Worm (Caenorhabditis elegans) whole organism, young adult: ENCODE measurements around the gene hecw-1.

Source experiments
- B0035.1 ChIP-seq: sonication (generic microtip); optimal IDR thresholded peaks from 2 replicates; lab custom pipeline; 2016; ENCODE audit warnings: missing genetic modification characterization, mild to moderate bottlenecking, missing compliant biosample characterization, missing genotype, missing genetic modification reagents
- B0336.3 ChIP-seq: fragments of 200-800 bp; sonication (Bioruptor generic); IDR thresholded peaks from 2 replicates; pipeline ENCODE4 v1.3.6; 2022; ENCODE audit warnings: missing genetic modification characterization, missing compliant biosample characterization
- D2030.7 ChIP-seq: fragments of 200-800 bp; sonication (Bioruptor generic); IDR thresholded peaks from 2 replicates; pipeline ENCODE4 v1.3.6; 2022; ENCODE audit warnings: missing genetic modification reagents, missing genetic modification characterization, missing compliant biosample characterization
- F23B12.7 ChIP-seq: sonication (generic microtip); optimal IDR thresholded peaks from 2 replicates; lab custom pipeline; 2017; ENCODE audit warnings: missing genetic modification characterization, mild to moderate bottlenecking, missing compliant biosample characterization, antibody characterized with exemption, moderate library complexity; ENCODE audit not compliant: insufficient read depth
- F33H1.4 ChIP-seq: fragments of 200-800 bp; sonication (Bioruptor generic); IDR thresholded peaks from 2 replicates; pipeline ENCODE4 v1.3.6; 2022; ENCODE audit warnings: missing genetic modification reagents, missing genetic modification characterization, missing compliant biosample characterization
- F49E8.2 ChIP-seq: sonication (generic microtip); optimal IDR thresholded peaks from 3 replicates; lab custom pipeline; 2017; ENCODE audit warnings: missing genetic modification characterization, mild to moderate bottlenecking, missing compliant biosample characterization, antibody characterized with exemption, moderate library complexity; ENCODE audit not compliant: insufficient read depth
- F57A8.1 ChIP-seq: fragments of 200-800 bp; sonication (Bioruptor generic); optimal IDR thresholded peaks from 2 replicates; lab custom pipeline; 2018; ENCODE audit warnings: mild to moderate bottlenecking, missing genetic modification characterization, moderate library complexity, missing compliant biosample characterization
- Y53F4B.3 ChIP-seq: fragments of 200-800 bp; sonication (Bioruptor generic); IDR thresholded peaks from 2 replicates; pipeline ENCODE4 v1.3.6; 2022; ENCODE audit warnings: missing genetic modification reagents, missing genetic modification characterization, missing compliant biosample characterization
- Y95B8A.8 ChIP-seq: fragments of 200-800 bp; sonication (Bioruptor generic); IDR thresholded peaks from 2 replicates; pipeline ENCODE4 v1.3.6; 2022; ENCODE audit warnings: missing genetic modification reagents, missing genetic modification characterization, missing compliant biosample characterization
- ama-1 ChIP-seq, 3 experiments: fragments of 150-350 bp in 1 of 3; sonication (generic microtip) in 2 of 3; optimal IDR thresholded peaks; 2 replicates each; lab custom pipeline; 2014 to 2018; ENCODE audit warnings: missing biosample characterization in 2 of 3, missing genetic modification characterization in 2 of 3, missing genetic modification reagents in 2 of 3
- aptf-2 ChIP-seq: fragments of 200-800 bp; sonication (Bioruptor generic); conservative IDR thresholded peaks from 2 replicates; pipeline ENCODE4 v1.3.6; 2022; ENCODE audit warnings: missing genetic modification reagents, missing genetic modification characterization, missing compliant biosample characterization
- atf-7 ChIP-seq: sonication (generic microtip); optimal IDR thresholded peaks from 2 replicates; lab custom pipeline; 2017; ENCODE audit warnings: mild to moderate bottlenecking, missing genetic modification characterization, missing compliant biosample characterization
- attf-6 ChIP-seq: fragments of 200-800 bp; sonication (Bioruptor generic); IDR thresholded peaks from 2 replicates; pipeline ENCODE4 v1.3.6; 2022; ENCODE audit warnings: missing genetic modification reagents, missing genetic modification characterization, missing compliant biosample characterization
- ceh-40 ChIP-seq: fragments of 200-800 bp; sonication (Bioruptor generic); IDR thresholded peaks from 2 replicates; pipeline ENCODE4 v1.3.6; 2022; ENCODE audit warnings: missing genetic modification characterization, missing compliant biosample characterization
- dpl-1 ChIP-seq: fragments of 150-350 bp; optimal IDR thresholded peaks from 2 replicates; lab custom pipeline; 2014; ENCODE audit warnings: missing biosample characterization, missing genetic modification reagents, missing genetic modification characterization
- efl-1 ChIP-seq: fragments of 150-350 bp; optimal IDR thresholded peaks from 2 replicates; lab custom pipeline; 2014; ENCODE audit warnings: missing biosample characterization, missing genetic modification reagents, missing genetic modification characterization
- egl-18 ChIP-seq: fragments of 200-800 bp; sonication (Bioruptor generic); IDR thresholded peaks from 2 replicates; pipeline ENCODE4 v1.3.6; 2022; ENCODE audit warnings: missing genetic modification reagents, missing genetic modification characterization, missing compliant biosample characterization
- egrh-3 ChIP-seq: fragments of 200-800 bp; sonication (Bioruptor generic); IDR thresholded peaks from 2 replicates; pipeline ENCODE4 v1.3.6; 2022; ENCODE audit warnings: missing genetic modification reagents, missing genetic modification characterization, missing compliant biosample characterization
- ets-4 ChIP-seq: fragments of 200-800 bp; sonication (Bioruptor generic); optimal IDR thresholded peaks from 2 replicates; lab custom pipeline; 2018; ENCODE audit warnings: mild to moderate bottlenecking, missing genetic modification characterization, missing compliant biosample characterization
- hmg-20 ChIP-seq: fragments of 200-800 bp; sonication (Bioruptor generic); IDR thresholded peaks from 2 replicates; pipeline ENCODE4 v1.3.6; 2022; ENCODE audit warnings: missing genetic modification reagents, missing genetic modification characterization, missing compliant biosample characterization
- hrde-1 ChIP-seq: sonication (generic microtip); optimal IDR thresholded peaks from 2 replicates; lab custom pipeline; 2016; ENCODE audit warnings: missing genetic modification characterization, mild to moderate bottlenecking, missing compliant biosample characterization, moderate library complexity, missing genotype, missing genetic modification reagents, borderline replicate concordance
- let-526 ChIP-seq: fragments of 200-800 bp; sonication (Bioruptor generic); IDR thresholded peaks from 2 replicates; pipeline ENCODE4 v1.3.6; 2022; ENCODE audit warnings: missing genetic modification reagents, missing genetic modification characterization, missing compliant biosample characterization
- lin-35 ChIP-seq, 3 experiments: fragments of 150-350 bp in 2 of 3; sonication (generic microtip) in 1 of 3; optimal IDR thresholded peaks; 2 replicates each; lab custom pipeline; 2014 to 2018; ENCODE audit warnings: missing biosample characterization in 3 of 3, missing genetic modification characterization in 3 of 3, missing genetic modification reagents in 3 of 3
- lin-54 ChIP-seq: fragments of 200-800 bp; sonication (Bioruptor generic); optimal IDR thresholded peaks from 2 replicates; lab custom pipeline; 2018; ENCODE audit warnings: mild to moderate bottlenecking, missing genetic modification characterization, missing compliant biosample characterization
- lir-1 ChIP-seq: fragments of 200-800 bp; sonication (Bioruptor generic); conservative IDR thresholded peaks from 2 replicates; pipeline ENCODE4 v1.3.6; 2022; ENCODE audit warnings: missing genetic modification reagents, missing genetic modification characterization, missing compliant biosample characterization
- lsl-1 ChIP-seq: fragments of 200-800 bp; sonication (Bioruptor generic); optimal IDR thresholded peaks from 2 replicates; lab custom pipeline; 2018; ENCODE audit warnings: mild to moderate bottlenecking, missing genetic modification characterization, moderate library complexity, missing compliant biosample characterization
- madf-3 ChIP-seq: fragments of 200-800 bp; sonication (Bioruptor generic); IDR thresholded peaks from 2 replicates; pipeline ENCODE4 v1.3.6; 2022; ENCODE audit warnings: missing genetic modification reagents, missing genetic modification characterization, missing compliant biosample characterization
- madf-6 ChIP-seq: fragments of 200-800 bp; sonication (Bioruptor generic); IDR thresholded peaks from 2 replicates; pipeline ENCODE4 v1.3.6; 2022; ENCODE audit warnings: missing genetic modification reagents, missing genetic modification characterization, missing compliant biosample characterization
- mcd-1 ChIP-seq: fragments of 200-800 bp; sonication (Bioruptor generic); IDR thresholded peaks from 2 replicates; pipeline ENCODE4 v1.3.6; 2022; ENCODE audit warnings: missing genetic modification reagents, missing genetic modification characterization, missing compliant biosample characterization
- mel-28 ChIP-seq: sonication (generic microtip); optimal IDR thresholded peaks from 2 replicates; lab custom pipeline; 2016; ENCODE audit warnings: borderline replicate concordance, mild to moderate bottlenecking, missing genetic modification characterization, missing compliant biosample characterization
- mes-4 ChIP-seq: sonication (generic microtip); optimal IDR thresholded peaks from 2 replicates; lab custom pipeline; 2016; ENCODE audit warnings: missing genotype, missing genetic modification characterization, missing compliant biosample characterization
- nhr-120 ChIP-seq: fragments of 200-800 bp; sonication (Bioruptor generic); IDR thresholded peaks from 2 replicates; pipeline ENCODE4 v1.3.6; 2022; ENCODE audit warnings: missing genetic modification characterization, missing compliant biosample characterization
- nhr-27 ChIP-seq: fragments of 200-800 bp; sonication (Bioruptor generic); optimal IDR thresholded peaks from 2 replicates; lab custom pipeline; 2018; ENCODE audit warnings: mild to moderate bottlenecking, missing genetic modification characterization, moderate library complexity, missing compliant biosample characterization
- pha-4 ChIP-seq: fragments of 150-350 bp; sonication (generic microtip); optimal IDR thresholded peaks from 2 replicates; lab custom pipeline; 2014; ENCODE audit warnings: missing biosample characterization, missing genetic modification reagents, missing genetic modification characterization
- repo-1 ChIP-seq: sonication (generic microtip); optimal IDR thresholded peaks from 2 replicates; lab custom pipeline; 2017; ENCODE audit warnings: mild to moderate bottlenecking, missing genetic modification characterization, missing compliant biosample characterization
- sea-2 ChIP-seq: fragments of 200-800 bp; sonication (Bioruptor generic); IDR thresholded peaks from 2 replicates; pipeline ENCODE4 v1.3.6; 2022; ENCODE audit warnings: missing genetic modification characterization, missing compliant biosample characterization
- snpc-1.1 ChIP-seq: sonication (generic microtip); optimal IDR thresholded peaks from 2 replicates; lab custom pipeline; 2017; ENCODE audit warnings: missing genetic modification characterization, mild to moderate bottlenecking, missing compliant biosample characterization, antibody characterized with exemption, moderate library complexity, missing genotype, missing genetic modification reagents; ENCODE audit not compliant: insufficient read depth
- snpc-3.4 ChIP-seq: sonication (generic microtip); optimal IDR thresholded peaks from 2 replicates; lab custom pipeline; 2017; ENCODE audit warnings: missing genetic modification characterization, mild to moderate bottlenecking, missing compliant biosample characterization, antibody characterized with exemption, moderate library complexity, missing genotype, missing genetic modification reagents
- snpc-4 ChIP-seq, 5 experiments: fragments of 150-350 bp in 1 of 5; sonication (generic microtip) in 4 of 5; optimal IDR thresholded peaks; 2 replicates each; lab custom pipeline; 2014 to 2018; ENCODE audit warnings: missing genetic modification characterization in 5 of 5, missing biosample characterization in 3 of 5, antibody characterized with exemption in 2 of 5, mild to moderate bottlenecking in 2 of 5, missing compliant biosample characterization in 2 of 5, missing genotype in 2 of 5, moderate library complexity in 2 of 5, missing genetic modification reagents in 1 of 5
- sptf-2 ChIP-seq: fragments of 200-800 bp; sonication (Bioruptor generic); optimal IDR thresholded peaks from 2 replicates; lab custom pipeline; 2018; ENCODE audit warnings: mild to moderate bottlenecking, missing genetic modification characterization, missing compliant biosample characterization
- tlf-1 ChIP-seq: fragments of 200-800 bp; sonication (Bioruptor generic); optimal IDR thresholded peaks from 2 replicates; lab custom pipeline; 2018; ENCODE audit warnings: mild to moderate bottlenecking, missing genetic modification characterization, missing compliant biosample characterization
- unc-130 ChIP-seq: sonication (generic microtip); optimal IDR thresholded peaks from 2 replicates; lab custom pipeline; 2016; ENCODE audit warnings: missing genetic modification reagents, missing genetic modification characterization, missing compliant biosample characterization
- xnd-1 ChIP-seq: sonication (generic microtip); optimal IDR thresholded peaks from 2 replicates; lab custom pipeline; 2016; ENCODE audit warnings: missing genotype, missing genetic modification reagents, missing genetic modification characterization, missing compliant biosample characterization
- ztf-18 ChIP-seq: sonication (generic microtip); optimal IDR thresholded peaks from 2 replicates; lab custom pipeline; 2016; ENCODE audit warnings: missing genotype, mild to moderate bottlenecking, missing genetic modification characterization, missing compliant biosample characterization
- ztf-22 ChIP-seq: fragments of 200-800 bp; sonication (Bioruptor generic); optimal IDR thresholded peaks from 2 replicates; lab custom pipeline; 2018; ENCODE audit warnings: mild to moderate bottlenecking, missing genetic modification characterization, moderate library complexity, missing compliant biosample characterization

hecw-1 gene

DNA sequence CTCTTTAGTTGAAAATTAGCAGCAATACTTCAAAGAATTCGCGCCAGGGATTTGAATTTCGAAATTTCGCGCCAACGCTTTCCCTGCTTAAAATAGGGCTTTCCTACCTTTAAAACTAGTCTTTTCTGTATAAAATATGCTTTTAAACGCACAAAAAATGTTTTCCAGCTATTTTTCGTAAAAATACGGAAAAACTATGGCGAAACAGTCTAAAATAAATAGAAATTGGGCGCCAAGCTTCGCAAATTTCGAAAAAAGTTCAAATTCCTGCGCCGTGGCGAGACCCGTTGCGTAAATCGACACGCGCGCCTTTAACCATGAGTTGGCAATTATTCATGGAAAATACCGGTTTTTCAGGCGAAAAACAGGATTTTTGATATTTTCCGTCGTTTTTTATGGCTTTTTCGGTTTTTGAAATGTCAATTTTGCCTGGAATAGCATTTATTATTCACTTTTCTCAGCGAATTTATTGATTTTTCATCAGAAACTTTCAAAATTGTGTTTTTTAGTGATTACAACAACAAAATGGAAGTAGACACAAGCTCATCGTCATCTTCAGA is 14.7 kb upstream of the hecw-1 start, which contains the start of the genes npp-9 and F59A2.5 (continued):
- TF ChIP-seq F23B12.7: peak; percentile 14
- TF ChIP-seq efl-1 (GFP tag; lab: Kevin White, UChicago): peak; percentile 97
- TF ChIP-seq snpc-4 (GFP tag; optimal IDR thresholded peaks at IDR 0.05; lab: Kevin White, UChicago): no peak
- peak in 1 of 4 experiments; percentile 3 for TF ChIP-seq snpc-4 (tag; optimal IDR thresholded peaks at IDR 0.05; lab: Kevin White, UChicago)
- TF ChIP-seq ztf-18 (tag; lab: Kevin White, UChicago): peak; percentile 11
- peak; percentile 36 for TF ChIP-seq unc-130 (GFP tag; lab: Kevin White, UChicago)
- TF ChIP-seq madf-6 (GFP tag; lab: Robert Waterston, UW): peak; percentile 91
- peak; percentile 24; the same call in 1 of the 2 replicates for TF ChIP-seq mcd-1 (GFP tag; lab: Robert Waterston, UW)
- peak; percentile 25 for TF ChIP-seq snpc-1.1 (tag; lab: Kevin White, UChicago)
- TF ChIP-seq B0336.3: peak; percentile 21; the same call in 1 of the 2 replicates
- peak; percentile 39 for TF ChIP-seq snpc-3.4
- peak; percentile 55 for TF ChIP-seq F49E8.2
- TF ChIP-seq let-526 (GFP tag; lab: Robert Waterston, UW): no peak
- no peak for TF ChIP-seq ztf-22 (GFP tag; lab: Kevin White, UChicago)
- TF ChIP-seq mes-4 (tag; lab: Kevin White, UChicago): no peak
- no peak for TF ChIP-seq Y53F4B.3 (GFP tag; lab: Robert Waterston, UW)
- peak; percentile 86 for TF ChIP-seq xnd-1
- peak; percentile 83 for TF ChIP-seq dpl-1 (GFP tag; lab: Kevin White, UChicago)
- 0 out of 2 replicates have a peak, but pooled peaks have one; percentile 37 for TF ChIP-seq Y95B8A.8
- TF ChIP-seq D2030.7 (GFP tag; lab: Robert Waterston, UW): peak; percentile 82
- peak; percentile 80 for TF ChIP-seq lin-54
- no peak for TF ChIP-seq repo-1 (tag; lab: Kevin White, UChicago)
- no peak for TF ChIP-seq ets-4 (GFP tag; lab: Kevin White, UChicago)
- no peak for TF ChIP-seq sptf-2
- TF ChIP-seq tlf-1 (GFP tag; lab: Kevin White, UChicago): peak; percentile 67
- TF ChIP-seq lsl-1 (GFP tag; lab: Kevin White, UChicago): peak; percentile 77

ce11 chrIII:3400444-3400843 is 10.7 kb upstream of the hecw-1 start:
- TF ChIP-seq egrh-3 (GFP tag; lab: Robert Waterston, UW) (no peak), ceh-40 (GFP tag; lab: Robert Waterston, UW) (no peak), aptf-2 (GFP tag; lab: Robert Waterston, UW) (no peak), xnd-1 (peak; percentile 17), mel-28 (no peak), attf-6 (GFP tag; lab: Robert Waterston, UW) (0 out of 2 replicates have a peak, but pooled peaks have one; percentile 51), sea-2 (no peak), F57A8.1 (no peak), madf-3 (0 out of 2 replicates have a peak, but pooled peaks have one; percentile 7), repo-1 (tag; lab: Kevin White, UChicago) (no peak), B0035.1 (tag; lab: Kevin White, UChicago) (no peak), lsl-1 (GFP tag; lab: Kevin White, UChicago) (peak; percentile 25), F33H1.4 (GFP tag; lab: Robert Waterston, UW) (peak; percentile 22; the same call in 1 of the 2 replicates), snpc-3.4 (peak; percentile 59), lin-35 (GFP tag; optimal IDR thresholded peaks at IDR 0.05; lab: Kevin White, UChicago) (no peak), egl-18 (no peak), nhr-120 (GFP tag; lab: Robert Waterston, UW) (no peak), hrde-1 (tag; lab: Kevin White, UChicago) (peak; percentile 43), atf-7 (no peak), lir-1 (no peak), ama-1 (optimal IDR thresholded peaks at IDR 0.05; lab: Kevin White, UChicago) (no peak), ama-1 (GFP tag; optimal IDR thresholded peaks at IDR 0.05; lab: Kevin White, UChicago) (peak in 1 of 2 experiments; percentile 65), nhr-27 (tag; lab: Kevin White, UChicago) (no peak), madf-6 (GFP tag; lab: Robert Waterston, UW) (peak; percentile 42; the same call in 1 of the 2 replicates), ztf-22 (GFP tag; lab: Kevin White, UChicago) (no peak), hmg-20 (GFP tag; lab: Robert Waterston, UW) (no peak), pha-4 (tag; lab: Kevin White, UChicago) (no peak)
